Worm (Caenorhabditis elegans) whole organism, L3 larva: ENCODE results near the gene fbxa-63.

Experiments used
- ZK546.5 ChIP-seq: sonication (generic microtip); optimal IDR thresholded peaks from 2 replicates; lab custom pipeline; 2017; ENCODE audit warnings: missing biosample characterization, missing genetic modification characterization
- elt-1 ChIP-seq: fragments of 150-350 bp; optimal IDR thresholded peaks from 2 replicates; lab custom pipeline; 2014; ENCODE audit warnings: missing biosample characterization, missing genetic modification characterization
- elt-3 ChIP-seq, 3 experiments: fragments of 150-350 bp in 1 of 3; sonication (generic microtip) in 2 of 3; optimal IDR thresholded peaks; 2 replicates in 2 of 3; 4 replicates in 1 of 3; lab custom pipeline; 2014 to 2017; ENCODE audit warnings: missing biosample characterization in 3 of 3, missing genetic modification characterization in 3 of 3
- nhr-12 ChIP-seq: fragments of 150-350 bp; optimal IDR thresholded peaks from 2 replicates; lab custom pipeline; 2014; ENCODE audit warnings: missing biosample characterization, missing genetic modification characterization
- nhr-28 ChIP-seq: fragments of 150-350 bp; optimal IDR thresholded peaks from 2 replicates; lab custom pipeline; 2014; ENCODE audit warnings: missing biosample characterization, missing genetic modification characterization
- nhr-43 ChIP-seq: sonication (generic microtip); optimal IDR thresholded peaks from 2 replicates; lab custom pipeline; 2016; ENCODE audit warnings: mild to moderate bottlenecking, missing genetic modification characterization, missing compliant biosample characterization; ENCODE audit not compliant: poor library complexity, severe bottlenecking
- nhr-76 ChIP-seq: fragments of 150-350 bp; sonication (generic microtip); optimal IDR thresholded peaks from 5 replicates; lab custom pipeline; 2014; ENCODE audit warnings: missing biosample characterization, missing genetic modification characterization
- snpc-4 ChIP-seq: fragments of 150-350 bp; optimal IDR thresholded peaks from 2 replicates; lab custom pipeline; 2014; ENCODE audit warnings: missing biosample characterization, missing genetic modification characterization
- tbx-2 ChIP-seq: sonication (generic microtip); optimal IDR thresholded peaks from 2 replicates; lab custom pipeline; 2016; ENCODE audit warnings: mild to moderate bottlenecking, missing genetic modification characterization, missing compliant biosample characterization
- unc-62 ChIP-seq: fragments of 150-350 bp; sonication (generic microtip); optimal IDR thresholded peaks from 4 replicates; lab custom pipeline; 2014; ENCODE audit warnings: missing biosample characterization, missing genetic modification reagents, missing genetic modification characterization
- zag-1 ChIP-seq: fragments of 150-350 bp; optimal IDR thresholded peaks from 2 replicates; lab custom pipeline; 2014; ENCODE audit warnings: missing biosample characterization, missing genetic modification characterization

DNA sequence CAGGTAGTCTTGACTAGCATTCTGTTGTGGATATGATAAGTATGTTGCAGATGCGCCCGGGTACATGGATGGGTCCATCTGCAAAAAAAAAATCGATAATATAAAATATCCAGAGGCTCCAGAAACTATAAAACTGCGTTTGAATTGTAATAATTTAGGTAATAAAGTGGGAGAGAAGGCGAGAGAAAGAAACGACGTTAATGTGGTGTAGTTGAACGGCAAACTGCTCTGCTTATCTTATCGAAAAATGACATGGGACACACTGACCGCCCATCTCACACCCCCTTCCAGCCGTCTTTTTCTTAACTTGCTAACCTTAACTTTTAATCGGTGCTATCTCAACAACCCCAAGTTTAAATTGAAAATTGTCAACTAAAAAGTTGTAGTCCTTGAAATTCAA, 21.3 kb upstream of the fbxa-63 start:
- TF ChIP-seq zag-1 (no peak), nhr-76 (tag; lab: Kevin White, UChicago) (no peak), elt-3 (tag; optimal IDR thresholded peaks at IDR 0.05; lab: Kevin White, UChicago) (no peak), nhr-43 (no peak), nhr-12 (tag; lab: Kevin White, UChicago) (no peak), tbx-2 (tag; lab: Kevin White, UChicago) (no peak), nhr-28 (tag; lab: Kevin White, UChicago) (no peak), elt-1 (tag; lab: Kevin White, UChicago) (no peak), snpc-4 (tag; lab: Kevin White, UChicago) (no peak), unc-62 (GFP tag; lab: Kevin White, UChicago) (no peak), ZK546.5 (tag; lab: Kevin White, UChicago) (no peak)
